Fruit fly (Drosophila melanogaster): Measurements from ENCODE around the gene Dys.

Gene Dys

DNA sequence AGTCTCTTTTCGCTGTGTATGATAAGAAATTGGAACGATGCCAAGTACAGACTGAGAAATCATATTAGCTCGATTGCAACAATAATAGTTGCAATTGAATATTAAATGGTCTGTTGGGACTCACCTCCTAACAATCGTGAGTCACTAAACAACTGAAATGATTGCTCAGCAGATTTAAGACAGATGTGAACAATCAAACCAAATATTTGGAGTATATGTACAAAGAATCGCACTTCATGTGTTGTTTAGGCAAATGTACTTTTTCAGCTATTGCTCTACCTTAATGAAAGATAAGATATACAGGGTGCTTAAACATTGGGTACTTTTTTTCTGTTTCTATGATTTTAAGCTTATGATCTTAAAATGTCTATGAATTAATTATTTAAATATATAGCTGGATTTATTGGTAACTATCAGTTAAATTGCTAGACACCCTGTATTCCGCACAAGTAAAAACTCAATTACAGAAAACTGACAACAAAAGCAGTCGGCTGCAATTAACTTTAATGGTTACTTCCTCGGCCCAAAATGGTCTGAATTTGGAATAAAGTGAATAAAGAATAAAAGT lies 180.7 kb downstream of the Dys start (continued):
- TF ChIP-seq pan (optimal IDR thresholded peaks at IDR 0.05) (no peak), pan (GFP tag; optimal IDR thresholded peaks at IDR 0.05 in 1 of 2, IDR thresholded peaks at IDR 0.05 in 1 of 2) (peak in 1 of 2 experiments; percentile 94), CG7786 (GFP tag; optimal IDR thresholded peaks at IDR 0.05) (peak; percentile 11), wdn (GFP tag; IDR thresholded peaks at IDR 0.05) (peak; percentile 85), sima (GFP tag; optimal IDR thresholded peaks at IDR 0.05) (peak; percentile 50), CG13424 (tag; optimal IDR thresholded peaks at IDR 0.05) (peak; percentile 93), cad (GFP tag; optimal IDR thresholded peaks at IDR 0.05) (no peak), CG16815 (GFP tag; optimal IDR thresholded peaks at IDR 0.05) (peak; percentile 56), ewg (GFP tag; optimal IDR thresholded peaks at IDR 0.05) (peak; percentile 49), D19B (GFP tag; optimal IDR thresholded peaks at IDR 0.05) (peak; percentile 62), tll (GFP tag; optimal IDR thresholded peaks at IDR 0.05) (no peak), CG1832 (GFP tag; optimal IDR thresholded peaks at IDR 0.05) (no peak), pho (GFP tag; optimal IDR thresholded peaks at IDR 0.05) (peak; percentile 51), ind (GFP tag; optimal IDR thresholded peaks at IDR 0.05) (peak; percentile 77), CG5245 (GFP tag; optimal IDR thresholded peaks at IDR 0.05) (peak; percentile 46), hbn (GFP tag; IDR thresholded peaks at IDR 0.05; ENCODE audit: partially characterized antibody) (no peak), Ravus (GFP tag; IDR thresholded peaks at IDR 0.05) (peak; percentile 61), yki (optimal IDR thresholded peaks at IDR 0.05) (no peak), Fer3 (tag; optimal IDR thresholded peaks at IDR 0.05) (peak; percentile 95), nmo (GFP tag; optimal IDR thresholded peaks at IDR 0.05) (peak; percentile 81), NC2α (GFP tag; optimal IDR thresholded peaks at IDR 0.05) (peak; percentile 22), HLH4C (GFP tag; IDR thresholded peaks at IDR 0.05; ENCODE audit: partially characterized antibody) (no peak), Nf-YC (tag; optimal IDR thresholded peaks at IDR 0.05) (peak; percentile 76), CG17568 (GFP tag; optimal IDR thresholded peaks at IDR 0.05) (peak; percentile 83), CG32772 (GFP tag; IDR thresholded peaks at IDR 0.05) (peak; percentile 75), CG4404 (GFP tag; IDR thresholded peaks at IDR 0.05) (no peak), CG4854 (GFP tag; optimal IDR thresholded peaks at IDR 0.05) (peak; percentile 74), caup (GFP tag; optimal IDR thresholded peaks at IDR 0.05; ENCODE audit: severe bottlenecking) (peak; percentile 86), CG14014 (GFP tag; IDR thresholded peaks at IDR 0.05) (peak; percentile 94), CG12744 (GFP tag; optimal IDR thresholded peaks at IDR 0.05) (peak; percentile 41), CG10366 (GFP tag; IDR thresholded peaks at IDR 0.05) (peak; percentile 95), CG4424 (GFP tag; optimal IDR thresholded peaks at IDR 0.05) (peak; percentile 86), CG11093 (GFP tag; IDR thresholded peaks at IDR 0.05) (peak; percentile 46; the same call in 1 of the 3 replicates), chif (GFP tag; optimal IDR thresholded peaks at IDR 0.05) (peak; percentile 2 to 52), bigmax (GFP tag; optimal IDR thresholded peaks at IDR 0.05) (no peak), CG11398 (GFP tag; optimal IDR thresholded peaks at IDR 0.05) (peak; percentile 40), CG15269 (tag; optimal IDR thresholded peaks at IDR 0.05) (peak; percentile 95), dmrt11E (tag; optimal IDR thresholded peaks at IDR 0.05) (peak; percentile 82), CG12942 (GFP tag; optimal IDR thresholded peaks at IDR 0.05) (peak; percentile 53), Dp (GFP tag; optimal IDR thresholded peaks at IDR 0.05) (no peak), CG12104 (GFP tag; optimal IDR thresholded peaks at IDR 0.05) (peak; percentile 83), ems (GFP tag; optimal IDR thresholded peaks at IDR 0.05) (peak; percentile 65), CG17186 (GFP tag; optimal IDR thresholded peaks at IDR 0.05) (no peak), CG13296 (GFP tag; optimal IDR thresholded peaks at IDR 0.05) (peak; percentile 93), CG17912 (GFP tag; optimal IDR thresholded peaks at IDR 0.05) (no peak), ro (GFP tag; IDR thresholded peaks at IDR 0.05) (peak; percentile 44; the same call in 1 of the 2 replicates), CG30020 (tag; optimal IDR thresholded peaks at IDR 0.05) (peak; percentile 23), Bdp1 (GFP tag; optimal IDR thresholded peaks at IDR 0.05) (peak; percentile 27), lbe (GFP tag; optimal IDR thresholded peaks at IDR 0.05) (peak; percentile 82), insv (GFP tag; optimal IDR thresholded peaks at IDR 0.05) (peak in 1 of 2 experiments; percentile 2)
